Worm (Caenorhabditis elegans): ENCODE results near the gene daf-22.

- no peak for TF ChIP-seq mes-2 (tag; optimal IDR thresholded peaks at IDR 0.05; ENCODE audit: poor library complexity, severe bottlenecking)
- TF ChIP-seq pqm-1 (tag; optimal IDR thresholded peaks at IDR 0.05): no peak
- TF ChIP-seq snpc-4 (tag; optimal IDR thresholded peaks at IDR 0.05): no peak
- TF ChIP-seq sdz-12 (GFP tag; optimal IDR thresholded peaks at IDR 0.05): no peak
- no peak for TF ChIP-seq ama-1 (optimal IDR thresholded peaks at IDR 0.05)
- no peak for TF ChIP-seq madf-9 (GFP tag; conservative IDR thresholded peaks at IDR 0.05)
- no peak for TF ChIP-seq R02D3.7 (tag; optimal IDR thresholded peaks at IDR 0.05)
- TF ChIP-seq unc-130 (GFP tag; optimal IDR thresholded peaks at IDR 0.05): no peak
- TF ChIP-seq dpl-1 (GFP tag; optimal IDR thresholded peaks at IDR 0.05): no peak
- no peak for TF ChIP-seq pha-4 (GFP tag; IDR thresholded peaks at IDR 0.05)
- TF ChIP-seq pha-4 (tag; optimal IDR thresholded peaks at IDR 0.05): no peak
- TF ChIP-seq aly-2 (tag; optimal IDR thresholded peaks at IDR 0.05): no peak
- TF ChIP-seq jun-1 (tag; optimal IDR thresholded peaks at IDR 0.05): no peak
- no peak for TF ChIP-seq zag-1 (tag; optimal IDR thresholded peaks at IDR 0.05)
- TF ChIP-seq lin-39 (tag; optimal IDR thresholded peaks at IDR 0.05): no peak
Observed at ce11 chrII:12457275-12457674, 31.8 kb upstream of the daf-22 start, which contains the start of gene sre-38.

Measured in whole organism, L4 larva.